Worm (Caenorhabditis elegans) whole organism, young adult: ENCODE data around the gene nfya-1.
A peak's percentile ranks its signal among the peaks of the same experiment; 100 is the strongest.

Source experiments
- B0261.1 ChIP-seq: sonication (generic microtip); optimal IDR thresholded peaks from 2 replicates; lab custom pipeline; 2016; ENCODE audit warnings: mild to moderate bottlenecking, missing genetic modification characterization, moderate library complexity, missing compliant biosample characterization
- C17E4.6 ChIP-seq: fragments of 200-800 bp; sonication (Bioruptor generic); IDR thresholded peaks from 2 replicates; pipeline ENCODE4 v1.3.6; 2022; ENCODE audit warnings: missing genetic modification reagents, missing genetic modification characterization, missing compliant biosample characterization
- D2030.7 ChIP-seq: fragments of 200-800 bp; sonication (Bioruptor generic); IDR thresholded peaks from 2 replicates; pipeline ENCODE4 v1.3.6; 2022; ENCODE audit warnings: missing genetic modification reagents, missing genetic modification characterization, missing compliant biosample characterization
- F22D6.2 ChIP-seq: sonication (generic microtip); optimal IDR thresholded peaks from 2 replicates; lab custom pipeline; 2016; ENCODE audit warnings: mild to moderate bottlenecking, missing genetic modification characterization, missing compliant biosample characterization
- F23B12.7 ChIP-seq: sonication (generic microtip); optimal IDR thresholded peaks from 2 replicates; lab custom pipeline; 2017; ENCODE audit warnings: missing genetic modification characterization, mild to moderate bottlenecking, missing compliant biosample characterization, antibody characterized with exemption, moderate library complexity; ENCODE audit not compliant: insufficient read depth
- F52B5.7 ChIP-seq: sonication (generic microtip); optimal IDR thresholded peaks from 2 replicates; lab custom pipeline; 2016; ENCODE audit warnings: mild to moderate bottlenecking, missing genetic modification characterization, missing compliant biosample characterization
- F55B11.4 ChIP-seq: sonication (generic microtip); optimal IDR thresholded peaks from 2 replicates; lab custom pipeline; 2016; ENCODE audit warnings: missing compliant biosample characterization, missing genetic modification characterization, borderline replicate concordance; ENCODE audit not compliant: insufficient read depth
- K11D2.4 ChIP-seq: fragments of 200-800 bp; sonication (Bioruptor generic); IDR thresholded peaks from 2 replicates; pipeline ENCODE4 v1.3.6; 2022; ENCODE audit warnings: missing genetic modification reagents, missing genetic modification characterization, missing compliant biosample characterization
- K12H6.12 ChIP-seq: fragments of 200-800 bp; sonication (Bioruptor generic); optimal IDR thresholded peaks from 2 replicates; lab custom pipeline; 2018; ENCODE audit warnings: mild to moderate bottlenecking, missing genetic modification characterization, missing compliant biosample characterization
- Y53F4B.3 ChIP-seq: fragments of 200-800 bp; sonication (Bioruptor generic); IDR thresholded peaks from 2 replicates; pipeline ENCODE4 v1.3.6; 2022; ENCODE audit warnings: missing genetic modification reagents, missing genetic modification characterization, missing compliant biosample characterization
- Y95B8A.8 ChIP-seq: fragments of 200-800 bp; sonication (Bioruptor generic); IDR thresholded peaks from 2 replicates; pipeline ENCODE4 v1.3.6; 2022; ENCODE audit warnings: missing genetic modification reagents, missing genetic modification characterization, missing compliant biosample characterization
- aptf-2 ChIP-seq: fragments of 200-800 bp; sonication (Bioruptor generic); conservative IDR thresholded peaks from 2 replicates; pipeline ENCODE4 v1.3.6; 2022; ENCODE audit warnings: missing genetic modification reagents, missing genetic modification characterization, missing compliant biosample characterization
- aptf-3 ChIP-seq: fragments of 200-800 bp; sonication (Bioruptor generic); IDR thresholded peaks from 2 replicates; pipeline ENCODE4 v1.3.6; 2022; ENCODE audit warnings: missing genetic modification characterization, missing compliant biosample characterization
- athp-1 ChIP-seq: sonication (generic microtip); optimal IDR thresholded peaks from 2 replicates; lab custom pipeline; 2017; ENCODE audit warnings: mild to moderate bottlenecking, missing genetic modification characterization, missing compliant biosample characterization
- attf-3 ChIP-seq: fragments of 200-800 bp; sonication (Bioruptor generic); conservative IDR thresholded peaks from 2 replicates; pipeline ENCODE4 v1.3.6; 2022; ENCODE audit warnings: missing genetic modification reagents, missing genetic modification characterization, missing compliant biosample characterization
- attf-6 ChIP-seq: fragments of 200-800 bp; sonication (Bioruptor generic); IDR thresholded peaks from 2 replicates; pipeline ENCODE4 v1.3.6; 2022; ENCODE audit warnings: missing genetic modification reagents, missing genetic modification characterization, missing compliant biosample characterization
- cebp-2 ChIP-seq: fragments of 200-800 bp; sonication (Bioruptor generic); IDR thresholded peaks from 2 replicates; pipeline ENCODE4 v1.3.6; 2022; ENCODE audit warnings: missing genetic modification characterization, missing compliant biosample characterization
- ceh-100 ChIP-seq: fragments of 200-800 bp; sonication (Bioruptor generic); IDR thresholded peaks from 2 replicates; pipeline ENCODE4 v1.3.6; 2022; ENCODE audit warnings: missing genetic modification reagents, missing genetic modification characterization, missing compliant biosample characterization
- ceh-91 ChIP-seq: fragments of 200-800 bp; sonication (Bioruptor generic); IDR thresholded peaks from 2 replicates; pipeline ENCODE4 v1.3.6; 2022; ENCODE audit warnings: missing genetic modification reagents, missing genetic modification characterization, missing compliant biosample characterization
- chd-7 ChIP-seq: sonication (generic microtip); optimal IDR thresholded peaks from 2 replicates; lab custom pipeline; 2016; ENCODE audit warnings: mild to moderate bottlenecking, missing genetic modification characterization, moderate library complexity, missing compliant biosample characterization
- die-1 ChIP-seq: sonication (generic microtip); optimal IDR thresholded peaks from 2 replicates; lab custom pipeline; 2016; ENCODE audit warnings: missing genotype, mild to moderate bottlenecking, missing genetic modification characterization, missing compliant biosample characterization
- dox-1 ChIP-seq: fragments of 200-800 bp; sonication (Bioruptor generic); IDR thresholded peaks from 2 replicates; pipeline ENCODE4 v1.3.6; 2022; ENCODE audit warnings: missing genetic modification reagents, missing genetic modification characterization, missing compliant biosample characterization
- dpl-1 ChIP-seq: fragments of 150-350 bp; optimal IDR thresholded peaks from 2 replicates; lab custom pipeline; 2014; ENCODE audit warnings: missing biosample characterization, missing genetic modification reagents, missing genetic modification characterization
- efl-1 ChIP-seq: fragments of 150-350 bp; optimal IDR thresholded peaks from 2 replicates; lab custom pipeline; 2014; ENCODE audit warnings: missing biosample characterization, missing genetic modification reagents, missing genetic modification characterization
- ets-4 ChIP-seq: fragments of 200-800 bp; sonication (Bioruptor generic); optimal IDR thresholded peaks from 2 replicates; lab custom pipeline; 2018; ENCODE audit warnings: mild to moderate bottlenecking, missing genetic modification characterization, missing compliant biosample characterization
- fkh-3 ChIP-seq: sonication (generic microtip); optimal IDR thresholded peaks from 2 replicates; lab custom pipeline; 2016; ENCODE audit warnings: mild to moderate bottlenecking, missing genetic modification characterization, missing compliant biosample characterization
- hmg-1.2 ChIP-seq: fragments of 200-800 bp; sonication (Bioruptor generic); IDR thresholded peaks from 2 replicates; pipeline ENCODE4 v1.3.6; 2022; ENCODE audit warnings: missing genetic modification reagents, missing genetic modification characterization, missing compliant biosample characterization
- hmg-20 ChIP-seq: fragments of 200-800 bp; sonication (Bioruptor generic); IDR thresholded peaks from 2 replicates; pipeline ENCODE4 v1.3.6; 2022; ENCODE audit warnings: missing genetic modification reagents, missing genetic modification characterization, missing compliant biosample characterization
- let-607 ChIP-seq, 2 experiments: fragments of 200-800 bp in 1 of 2; sonication (Bioruptor generic) in 1 of 2; sonication (generic microtip) in 1 of 2; optimal IDR thresholded peaks; 2 replicates each; lab custom pipeline; 2016 to 2018; ENCODE audit warnings: mild to moderate bottlenecking in 2 of 2, missing compliant biosample characterization in 2 of 2, missing genetic modification characterization in 2 of 2, moderate library complexity in 2 of 2, missing genotype in 1 of 2
- lsy-27 ChIP-seq: sonication (generic microtip); optimal IDR thresholded peaks from 2 replicates; lab custom pipeline; 2017; ENCODE audit warnings: missing genetic modification characterization, mild to moderate bottlenecking, missing compliant biosample characterization, antibody characterized with exemption, missing genotype, borderline replicate concordance; ENCODE audit not compliant: insufficient read depth
- madf-3 ChIP-seq: fragments of 200-800 bp; sonication (Bioruptor generic); IDR thresholded peaks from 2 replicates; pipeline ENCODE4 v1.3.6; 2022; ENCODE audit warnings: missing genetic modification reagents, missing genetic modification characterization, missing compliant biosample characterization
- mes-4 ChIP-seq: sonication (generic microtip); optimal IDR thresholded peaks from 2 replicates; lab custom pipeline; 2016; ENCODE audit warnings: missing genotype, missing genetic modification characterization, missing compliant biosample characterization
- nhr-179 ChIP-seq: sonication (generic microtip); optimal IDR thresholded peaks from 2 replicates; lab custom pipeline; 2016; ENCODE audit warnings: mild to moderate bottlenecking, missing genetic modification characterization, missing compliant biosample characterization
- nhr-27 ChIP-seq: fragments of 200-800 bp; sonication (Bioruptor generic); optimal IDR thresholded peaks from 2 replicates; lab custom pipeline; 2018; ENCODE audit warnings: mild to moderate bottlenecking, missing genetic modification characterization, moderate library complexity, missing compliant biosample characterization
- nhr-80 ChIP-seq: sonication (generic microtip); optimal IDR thresholded peaks from 2 replicates; lab custom pipeline; 2016; ENCODE audit warnings: missing genetic modification characterization, missing compliant biosample characterization
- rcor-1 ChIP-seq: fragments of 200-800 bp; sonication (Bioruptor generic); IDR thresholded peaks from 2 replicates; pipeline ENCODE4 v1.3.6; 2022; ENCODE audit warnings: missing genetic modification reagents, missing genetic modification characterization, missing compliant biosample characterization
- rec-8 ChIP-seq, 2 experiments: sonication (generic microtip); optimal IDR thresholded peaks; 2 replicates each; lab custom pipeline; 2016; ENCODE audit warnings: mild to moderate bottlenecking in 2 of 2, missing genetic modification characterization in 2 of 2, missing genetic modification reagents in 2 of 2, missing genotype in 2 of 2, missing biosample characterization in 1 of 2, missing compliant biosample characterization in 1 of 2, moderate library complexity in 1 of 2
- rpc-1 ChIP-seq, 2 experiments: fragments of 150-350 bp in 1 of 2; sonication (generic microtip) in 1 of 2; optimal IDR thresholded peaks; 2 replicates each; lab custom pipeline; 2014 to 2018; ENCODE audit warnings: missing biosample characterization in 1 of 2, missing genetic modification characterization in 1 of 2, missing genetic modification reagents in 1 of 2, missing genotype in 1 of 2
- sdz-38 ChIP-seq: sonication (generic microtip); optimal IDR thresholded peaks from 2 replicates; lab custom pipeline; 2016; ENCODE audit warnings: missing genotype, missing genetic modification characterization, missing compliant biosample characterization
- sea-2 ChIP-seq: fragments of 200-800 bp; sonication (Bioruptor generic); IDR thresholded peaks from 2 replicates; pipeline ENCODE4 v1.3.6; 2022; ENCODE audit warnings: missing genetic modification characterization, missing compliant biosample characterization
- snpc-1.3 ChIP-seq: sonication (generic microtip); optimal IDR thresholded peaks from 2 replicates; lab custom pipeline; 2017; ENCODE audit warnings: missing genetic modification characterization, mild to moderate bottlenecking, missing compliant biosample characterization, antibody characterized with exemption, moderate library complexity, missing genotype, missing genetic modification reagents; ENCODE audit not compliant: insufficient read depth
- snpc-3.4 ChIP-seq: sonication (generic microtip); optimal IDR thresholded peaks from 2 replicates; lab custom pipeline; 2017; ENCODE audit warnings: missing genetic modification characterization, mild to moderate bottlenecking, missing compliant biosample characterization, antibody characterized with exemption, moderate library complexity, missing genotype, missing genetic modification reagents
- sptf-2 ChIP-seq: fragments of 200-800 bp; sonication (Bioruptor generic); optimal IDR thresholded peaks from 2 replicates; lab custom pipeline; 2018; ENCODE audit warnings: mild to moderate bottlenecking, missing genetic modification characterization, missing compliant biosample characterization
- tbp1 ChIP-seq: fragments of 200-800 bp; sonication (Bioruptor generic); optimal IDR thresholded peaks from 2 replicates; lab custom pipeline; 2018; ENCODE audit warnings: mild to moderate bottlenecking, missing genetic modification characterization, missing compliant biosample characterization
- unc-130 ChIP-seq: sonication (generic microtip); optimal IDR thresholded peaks from 2 replicates; lab custom pipeline; 2016; ENCODE audit warnings: missing genetic modification reagents, missing genetic modification characterization, missing compliant biosample characterization
- ztf-18 ChIP-seq: sonication (generic microtip); optimal IDR thresholded peaks from 2 replicates; lab custom pipeline; 2016; ENCODE audit warnings: missing genotype, mild to moderate bottlenecking, missing genetic modification characterization, missing compliant biosample characterization

The nfya-1 gene

ce11 chrX:11937343-11937935, 9.2 kb downstream of the nfya-1 start (continued):
- TF ChIP-seq madf-3 (GFP tag; lab: Robert Waterston, UW) (peak; percentile 75), F22D6.2 (peak; percentile 95), K12H6.12 (tag; lab: Kevin White, UChicago) (peak; percentile 94), nhr-179 (tag; lab: Kevin White, UChicago) (peak; percentile 85), nhr-80 (peak; percentile 87), ceh-91 (peak; percentile 18; the same call in 1 of the 2 replicates), let-607 (tag; optimal IDR thresholded peaks at IDR 0.05; lab: Kevin White, UChicago) (peak; percentile 55 to 93), efl-1 (GFP tag; lab: Kevin White, UChicago) (no peak), fkh-3 (tag; lab: Kevin White, UChicago) (peak; percentile 50), rpc-1 (optimal IDR thresholded peaks at IDR 0.05; lab: Kevin White, UChicago) (peak; percentile 17), rpc-1 (tag; optimal IDR thresholded peaks at IDR 0.05; lab: Kevin White, UChicago) (no peak), ztf-18 (tag; lab: Kevin White, UChicago) (peak; percentile 68), rcor-1 (GFP tag; lab: Robert Waterston, UW) (peak; percentile 97), aptf-3 (GFP tag; lab: Robert Waterston, UW) (no peak), dpl-1 (GFP tag; lab: Kevin White, UChicago) (no peak), D2030.7 (no peak), Y53F4B.3 (GFP tag; lab: Robert Waterston, UW) (no peak), hmg-20 (GFP tag; lab: Robert Waterston, UW) (peak; percentile 93), Y95B8A.8 (GFP tag; lab: Robert Waterston, UW) (peak; percentile 72; the same call in 1 of the 2 replicates), hmg-1.2 (peak; percentile 85), attf-3 (no peak), cebp-2 (GFP tag; lab: Robert Waterston, UW) (peak; percentile 95; the same call in 1 of the 2 replicates), chd-7 (tag; lab: Kevin White, UChicago) (peak; percentile 97), sdz-38 (no peak), F52B5.7 (tag; lab: Kevin White, UChicago) (peak; percentile 93), snpc-1.3 (tag; lab: Kevin White, UChicago) (peak; percentile 24), B0261.1 (tag; lab: Kevin White, UChicago) (peak; percentile 65), K11D2.4 (GFP tag; lab: Robert Waterston, UW) (peak; percentile 98), sptf-2 (peak; percentile 55), C17E4.6 (peak; percentile 89), tbp1 (GFP tag; lab: Kevin White, UChicago) (peak; percentile 80), aptf-2 (GFP tag; lab: Robert Waterston, UW) (no peak), snpc-3.4 (tag; lab: Kevin White, UChicago) (no peak)

DNA sequence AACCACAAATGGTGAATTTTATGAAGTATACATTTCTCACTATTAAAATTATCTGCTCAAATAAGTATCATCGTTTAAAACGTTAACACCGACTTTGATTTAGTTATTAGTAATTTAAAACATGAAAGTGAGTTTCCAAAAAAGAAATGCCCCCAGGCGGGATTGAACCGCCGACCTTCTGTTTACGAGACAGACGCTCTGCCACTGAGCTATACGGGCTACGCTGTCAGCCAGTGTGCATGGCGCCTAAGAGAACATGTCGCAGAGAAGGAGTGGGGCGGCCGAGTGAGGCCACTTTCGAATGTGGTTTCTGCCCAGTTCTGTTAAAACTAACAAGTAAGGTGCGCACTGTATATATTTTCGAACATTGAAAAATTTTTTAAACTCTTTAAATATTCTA, 11.7 kb downstream of the nfya-1 start:
- TF ChIP-seq ets-4 (GFP tag; lab: Kevin White, UChicago) = no peak
- TF ChIP-seq F23B12.7 (tag; lab: Kevin White, UChicago) = peak; percentile 45
- TF ChIP-seq nhr-179 (tag; lab: Kevin White, UChicago) = peak; percentile 39
- 0 out of 2 replicates have a peak, but pooled peaks have one; percentile 30 for TF ChIP-seq ceh-100 (GFP tag; lab: Robert Waterston, UW)
- peak; percentile 78 to 80 for TF ChIP-seq rec-8 (tag; optimal IDR thresholded peaks at IDR 0.05; lab: Kevin White, UChicago)
- TF ChIP-seq rpc-1 (optimal IDR thresholded peaks at IDR 0.05; lab: Kevin White, UChicago) = peak; percentile 82
- peak; percentile 86 for TF ChIP-seq rpc-1 (tag; optimal IDR thresholded peaks at IDR 0.05; lab: Kevin White, UChicago)
- TF ChIP-seq B0261.1 (tag; lab: Kevin White, UChicago) = peak; percentile 90
- peak; percentile 59 for TF ChIP-seq mes-4
- TF ChIP-seq dox-1 (GFP tag; lab: Robert Waterston, UW) = peak; percentile 81; the same call in 1 of the 2 replicates
- TF ChIP-seq die-1 (tag; lab: Kevin White, UChicago) = peak; percentile 84
- peak; percentile 32 for TF ChIP-seq unc-130 (GFP tag; lab: Kevin White, UChicago)
- TF ChIP-seq attf-6 (GFP tag; lab: Robert Waterston, UW) = 0 out of 2 replicates have a peak, but pooled peaks have one; percentile 12
- TF ChIP-seq athp-1 (tag; lab: Kevin White, UChicago) = no peak
- TF ChIP-seq F22D6.2 = peak; percentile 31
- no peak for TF ChIP-seq nhr-27 (tag; lab: Kevin White, UChicago)
- TF ChIP-seq sea-2 (GFP tag; lab: Robert Waterston, UW) = 0 out of 2 replicates have a peak, but pooled peaks have one; percentile 12
- TF ChIP-seq lsy-27 = no peak
- no peak for TF ChIP-seq F55B11.4 (tag; lab: Kevin White, UChicago)
